Fruit fly (Drosophila melanogaster) whole organism, embryonic: ENCODE measurements around the gene Pgant8.
A peak's percentile ranks its signal among the peaks of the same experiment; 100 is the strongest.

ENCODE experiments used
- Bteb2 ChIP-seq: fragments of 200-800 bp; sonication (Bioruptor generic); optimal IDR thresholded peaks from 2 replicates; lab custom pipeline; 2016; ENCODE audit warnings: missing biosample characterization, missing genetic modification characterization
- CG10431 ChIP-seq: fragments of 200-800 bp; sonication (Bioruptor generic); optimal IDR thresholded peaks from 3 replicates; lab custom pipeline; 2018; ENCODE audit warnings: missing biosample characterization, mild to moderate bottlenecking, missing genetic modification characterization
- CG10462 ChIP-seq: fragments of 200-800 bp; sonication (Bioruptor generic); optimal IDR thresholded peaks from 2 replicates; lab custom pipeline; 2016; ENCODE audit warnings: missing biosample characterization, missing genetic modification characterization
- CG13123 ChIP-seq: fragments of 200-800 bp; sonication (Bioruptor generic); optimal IDR thresholded peaks from 2 replicates; lab custom pipeline; 2016; ENCODE audit warnings: missing biosample characterization, missing genetic modification characterization
- CG14667 ChIP-seq: fragments of 200-800 bp; sonication (Bioruptor generic); IDR thresholded peaks from 2 replicates; pipeline ENCODE4 v1.3.6; 2022; ENCODE audit warnings: missing biosample characterization, missing genetic modification characterization
- CG15601 ChIP-seq: fragments of 200-800 bp; sonication (Bioruptor generic); optimal IDR thresholded peaks from 3 replicates; lab custom pipeline; 2019; ENCODE audit warnings: missing biosample characterization, mild to moderate bottlenecking, missing genetic modification characterization, moderate library complexity
- CG16813 ChIP-seq: fragments of 200-800 bp; sonication (Bioruptor generic); IDR thresholded peaks from 3 replicates; pipeline ENCODE4 v1.3.6; 2022; ENCODE audit warnings: missing biosample characterization, missing genetic modification characterization; ENCODE audit not compliant: partially characterized antibody
- CG16815 ChIP-seq: fragments of 200-800 bp; sonication (Bioruptor generic); optimal IDR thresholded peaks from 3 replicates; lab custom pipeline; 2017; ENCODE audit warnings: missing biosample characterization, mild to moderate bottlenecking, missing genetic modification characterization
- CG17359 ChIP-seq: fragments of 200-800 bp; sonication (Bioruptor generic); optimal IDR thresholded peaks from 3 replicates; lab custom pipeline; 2018; ENCODE audit warnings: missing biosample characterization, mild to moderate bottlenecking, missing genetic modification characterization, moderate library complexity
- CG31224 ChIP-seq: fragments of 200-800 bp; sonication (Bioruptor generic); IDR thresholded peaks from 2 replicates; pipeline ENCODE4 v1.3.6; 2022; ENCODE audit warnings: missing biosample characterization, missing genetic modification characterization
- CG3281 ChIP-seq: fragments of 200-800 bp; sonication (Bioruptor generic); optimal IDR thresholded peaks from 3 replicates; lab custom pipeline; 2017; ENCODE audit warnings: missing biosample characterization, mild to moderate bottlenecking, missing genetic modification characterization
- CG34422 ChIP-seq: fragments of 200-800 bp; sonication (Bioruptor generic); IDR thresholded peaks from 3 replicates; pipeline ENCODE4 v1.3.6; 2022; ENCODE audit warnings: missing biosample characterization, missing genetic modification characterization
- CG43689 ChIP-seq: fragments of 200-800 bp; sonication (Bioruptor generic); IDR thresholded peaks from 2 replicates; pipeline ENCODE4 v1.3.6; 2022; ENCODE audit warnings: missing biosample characterization, missing genetic modification characterization
- CG6854 ChIP-seq: fragments of 200-800 bp; sonication (Bioruptor generic); optimal IDR thresholded peaks from 3 replicates; lab custom pipeline; 2017; ENCODE audit warnings: missing biosample characterization, mild to moderate bottlenecking, missing genetic modification characterization
- CG7987 ChIP-seq: fragments of 200-800 bp; sonication (Bioruptor generic); optimal IDR thresholded peaks from 2 replicates; lab custom pipeline; 2018; ENCODE audit warnings: missing biosample characterization, mild to moderate bottlenecking, missing genetic modification characterization, moderate library complexity
- CG8089 ChIP-seq: fragments of 200-800 bp; sonication (Bioruptor generic); optimal IDR thresholded peaks from 3 replicates; lab custom pipeline; 2016; ENCODE audit warnings: missing biosample characterization, missing genetic modification characterization
- CrebB ChIP-seq: fragments of 200-800 bp; sonication (Bioruptor generic); optimal IDR thresholded peaks from 3 replicates; lab custom pipeline; 2018; ENCODE audit warnings: missing biosample characterization, mild to moderate bottlenecking, missing genetic modification characterization
- Eip74EF ChIP-seq, 2 experiments: fragments of 200-800 bp in 1 of 2; fragments of >200 bp in 1 of 2; sonication (Bioruptor generic) in 1 of 2; optimal IDR thresholded peaks; 2 replicates each; lab custom pipeline; 2017 to 2019; ENCODE audit warnings: missing biosample characterization in 2 of 2, missing genetic modification characterization in 2 of 2, mild to moderate bottlenecking in 1 of 2, moderate library complexity in 1 of 2
- Gsc ChIP-seq: fragments of 200-800 bp; sonication (Bioruptor generic); IDR thresholded peaks from 2 replicates; pipeline ENCODE4 v1.3.6; 2022; ENCODE audit warnings: missing biosample characterization, missing genetic modification characterization
- H2.0 ChIP-seq: fragments of 200-800 bp; sonication (Bioruptor generic); IDR thresholded peaks from 2 replicates; pipeline ENCODE4 v1.3.6; 2022; ENCODE audit warnings: missing biosample characterization, missing genetic modification characterization
- HLHmδ ChIP-seq: fragments of 200-800 bp; sonication (Bioruptor generic); optimal IDR thresholded peaks from 2 replicates; lab custom pipeline; 2018; ENCODE audit warnings: missing biosample characterization, mild to moderate bottlenecking, missing genetic modification characterization, moderate library complexity
- Hand ChIP-seq: fragments of 200-800 bp; sonication (Bioruptor generic); optimal IDR thresholded peaks from 2 replicates; lab custom pipeline; 2017; ENCODE audit warnings: mild to moderate bottlenecking, missing biosample characterization, missing genetic modification reagents, missing genetic modification characterization
- Hey ChIP-seq: fragments of 200-800 bp; sonication (Bioruptor generic); optimal IDR thresholded peaks from 3 replicates; lab custom pipeline; 2018; ENCODE audit warnings: missing biosample characterization, mild to moderate bottlenecking, missing genetic modification characterization
- Jarid2 ChIP-seq: fragments of 200-800 bp; sonication (Bioruptor generic); optimal IDR thresholded peaks from 3 replicates; lab custom pipeline; 2017; ENCODE audit warnings: mild to moderate bottlenecking, missing biosample characterization, missing genetic modification reagents, missing genetic modification characterization
- MESR4 ChIP-seq: fragments of 200-800 bp; sonication (Bioruptor generic); optimal IDR thresholded peaks from 2 replicates; lab custom pipeline; 2018; ENCODE audit warnings: missing biosample characterization, mild to moderate bottlenecking, missing genetic modification characterization, moderate library complexity
- NfI ChIP-seq: fragments of 200-800 bp; sonication (Bioruptor generic); optimal IDR thresholded peaks from 3 replicates; lab custom pipeline; 2018; ENCODE audit warnings: missing biosample characterization, mild to moderate bottlenecking, missing genetic modification characterization, moderate library complexity
- Opbp ChIP-seq: fragments of 200-800 bp; sonication (Bioruptor generic); IDR thresholded peaks from 3 replicates; pipeline ENCODE4 v1.3.6; 2022; ENCODE audit warnings: missing biosample characterization, missing genetic modification characterization; ENCODE audit not compliant: partially characterized antibody
- Vsx1 ChIP-seq: fragments of 200-800 bp; sonication (Bioruptor generic); optimal IDR thresholded peaks from 2 replicates; lab custom pipeline; 2017; ENCODE audit warnings: missing biosample characterization, mild to moderate bottlenecking, missing genetic modification characterization, missing genetic modification reagents
- aop ChIP-seq: fragments of 200-800 bp; sonication (Bioruptor generic); IDR thresholded peaks from 2 replicates; pipeline ENCODE4 v1.3.6; 2022; ENCODE audit warnings: missing biosample characterization, missing genetic modification characterization
- ara ChIP-seq: fragments of 200-800 bp; sonication (Bioruptor generic); IDR thresholded peaks from 2 replicates; pipeline ENCODE4 v1.3.6; 2022; ENCODE audit warnings: missing biosample characterization, missing genetic modification characterization
- ato ChIP-seq: fragments of 200-800 bp; sonication (Bioruptor generic); IDR thresholded peaks from 2 replicates; pipeline ENCODE4 v1.3.6; 2022; ENCODE audit warnings: missing biosample characterization, missing genetic modification characterization; ENCODE audit not compliant: partially characterized antibody
- bsh ChIP-seq, 2 experiments: fragments of 200-800 bp; sonication (Bioruptor generic); optimal IDR thresholded peaks; 2 replicates each; lab custom pipeline; 2017 to 2018; ENCODE audit warnings: mild to moderate bottlenecking in 2 of 2, missing biosample characterization in 2 of 2, missing genetic modification characterization in 2 of 2, moderate library complexity in 1 of 2
- cato ChIP-seq: fragments of 200-800 bp; sonication (Bioruptor generic); optimal IDR thresholded peaks from 2 replicates; lab custom pipeline; 2016; ENCODE audit warnings: missing biosample characterization, missing genetic modification characterization, borderline replicate concordance
- caup ChIP-seq: fragments of 200-800 bp; sonication (Bioruptor generic); optimal IDR thresholded peaks from 3 replicates; lab custom pipeline; 2017; ENCODE audit warnings: missing biosample characterization, mild to moderate bottlenecking, missing genetic modification characterization, moderate library complexity; ENCODE audit not compliant: severe bottlenecking
- crc ChIP-seq: fragments of 200-800 bp; sonication (Bioruptor generic); optimal IDR thresholded peaks from 2 replicates; lab custom pipeline; 2016; ENCODE audit warnings: missing biosample characterization, missing genetic modification characterization
- da ChIP-seq: fragments of 200-800 bp; sonication (Bioruptor generic); optimal IDR thresholded peaks from 2 replicates; lab custom pipeline; 2016; ENCODE audit warnings: missing biosample characterization, missing genetic modification characterization
- dati ChIP-seq: fragments of 200-800 bp; sonication (Bioruptor generic); IDR thresholded peaks from 2 replicates; pipeline ENCODE4 v1.3.6; 2022; ENCODE audit warnings: missing biosample characterization, missing genetic modification characterization
- dmrt99B ChIP-seq: fragments of 200-800 bp; sonication (Bioruptor generic); optimal IDR thresholded peaks from 2 replicates; lab custom pipeline; 2018; ENCODE audit warnings: missing biosample characterization, mild to moderate bottlenecking, missing genetic modification characterization, moderate library complexity
- jigr1 ChIP-seq: fragments of 200-800 bp; sonication (Bioruptor generic); IDR thresholded peaks from 3 replicates; pipeline ENCODE4 v1.3.6; 2022; ENCODE audit warnings: missing biosample characterization, missing genetic modification characterization
- lab ChIP-seq: fragments of 200-800 bp; sonication (Bioruptor generic); optimal IDR thresholded peaks from 3 replicates; lab custom pipeline; 2017; ENCODE audit warnings: missing biosample characterization, missing genetic modification characterization, mild to moderate bottlenecking, moderate library complexity, missing genetic modification reagents
- mirr ChIP-seq: fragments of 200-800 bp; sonication (Bioruptor generic); optimal IDR thresholded peaks from 3 replicates; lab custom pipeline; 2018; ENCODE audit warnings: missing biosample characterization, mild to moderate bottlenecking, missing genetic modification characterization
- otp ChIP-seq: fragments of 200-800 bp; sonication (Bioruptor generic); IDR thresholded peaks from 3 replicates; pipeline ENCODE4, ENCODE4 v1.3.6; 2022; ENCODE audit warnings: missing biosample characterization, missing genetic modification characterization
- rib ChIP-seq: fragments of 200-800 bp; sonication (Bioruptor generic); IDR thresholded peaks from 2 replicates; pipeline ENCODE4 v1.3.6; 2022; ENCODE audit warnings: missing biosample characterization, missing genetic modification characterization
- salm ChIP-seq: fragments of 200-800 bp; sonication (Bioruptor generic); optimal IDR thresholded peaks from 2 replicates; lab custom pipeline; 2018; ENCODE audit warnings: missing biosample characterization, mild to moderate bottlenecking, missing genetic modification characterization
- seq ChIP-seq: fragments of 200-800 bp; sonication (Bioruptor generic); IDR thresholded peaks from 2 replicates; pipeline ENCODE4 v1.3.6; 2022; ENCODE audit warnings: missing biosample characterization, missing genetic modification characterization
- ssp ChIP-seq: fragments of 200-800 bp; sonication (Bioruptor generic); IDR thresholded peaks from 2 replicates; pipeline ENCODE4 v1.3.6; 2022; ENCODE audit warnings: missing biosample characterization, missing genetic modification characterization
- sug ChIP-seq: fragments of 200-800 bp; optimal IDR thresholded peaks from 2 replicates; lab custom pipeline; 2019; ENCODE audit warnings: missing biosample characterization, mild to moderate bottlenecking, missing genetic modification characterization, moderate library complexity
- tin ChIP-seq: fragments of 200-800 bp; sonication (Bioruptor generic); optimal IDR thresholded peaks from 3 replicates; lab custom pipeline; 2016; ENCODE audit warnings: missing biosample characterization, missing genetic modification characterization
- toy ChIP-seq: fragments of 200-800 bp; sonication (Bioruptor generic); IDR thresholded peaks from 2 replicates; pipeline ENCODE4 v1.3.6; 2022; ENCODE audit warnings: missing biosample characterization, missing genetic modification characterization
- trem ChIP-seq: fragments of 200-800 bp; optimal IDR thresholded peaks from 3 replicates; lab custom pipeline; 2019; ENCODE audit warnings: missing biosample characterization, mild to moderate bottlenecking, missing genetic modification characterization, moderate library complexity

Gene Pgant8

dm6 chr3L:15728195-15728594, 44.5 kb downstream of the Pgant8 start, which contains the start of gene comm (continued):
- TF ChIP-seq CG7987 (GFP tag; lab: Kevin White, UChicago) (peak; percentile 49), trem (tag; lab: Kevin White, UChicago) (peak; percentile 8), da (GFP tag; lab: Kevin White, UChicago) (no peak), CG34422 (GFP tag; lab: Robert Waterston, UW) (0 out of 3 replicates have a peak, but pooled peaks have one; percentile 53), Eip74EF (GFP tag; optimal IDR thresholded peaks at IDR 0.05; lab: Kevin White, UChicago) (peak in 1 of 2 experiments; percentile 32), aop (peak; percentile 64; the same call in 1 of the 2 replicates), CG15601 (tag; lab: Kevin White, UChicago) (peak; percentile 26), Hey (tag; lab: Kevin White, UChicago) (no peak), ssp (GFP tag; lab: Robert Waterston, UW) (no peak), HLHmδ (peak; percentile 83), CrebB (tag; lab: Kevin White, UChicago) (peak; percentile 59), cato (no peak), otp (GFP tag; lab: Robert Waterston, UW) (peak; percentile 58; the same call in 2 of the 3 replicates), NfI (peak; percentile 24), CG17359 (tag; lab: Kevin White, UChicago) (peak; percentile 27), Gsc (GFP tag; lab: Robert Waterston, UW) (no peak), bsh (GFP tag; optimal IDR thresholded peaks at IDR 0.05; lab: Kevin White, UChicago) (peak in 1 of 2 experiments; percentile 8), CG13123 (GFP tag; lab: Kevin White, UChicago) (no peak), CG16813 (GFP tag; lab: Robert Waterston, UW) (peak; percentile 44; the same call in 1 of the 3 replicates), ara (GFP tag; lab: Robert Waterston, UW) (no peak), lab (GFP tag; lab: Kevin White, UChicago) (peak; percentile 42), salm (tag; lab: Kevin White, UChicago) (peak; percentile 41), Bteb2 (GFP tag; lab: Kevin White, UChicago) (no peak), caup (GFP tag; lab: Kevin White, UChicago) (peak; percentile 41), CG31224 (GFP tag; lab: Robert Waterston, UW) (no peak), CG6854 (peak; percentile 41), Jarid2 (GFP tag; lab: Kevin White, UChicago) (peak; percentile 100), MESR4 (GFP tag; lab: Kevin White, UChicago) (no peak), mirr (peak; percentile 44), ato (GFP tag; lab: Robert Waterston, UW) (peak; percentile 65; the same call in 1 of the 2 replicates), Hand (peak; percentile 11), CG43689 (no peak), rib (peak; percentile 53; the same call in 1 of the 2 replicates), CG8089 (GFP tag; lab: Kevin White, UChicago) (peak; percentile 26), Opbp (GFP tag; lab: Robert Waterston, UW) (peak; percentile 83), H2.0 (no peak), jigr1 (GFP tag; lab: Robert Waterston, UW) (no peak), dati (GFP tag; lab: Robert Waterston, UW) (no peak), crc (GFP tag; lab: Kevin White, UChicago) (no peak), CG3281 (GFP tag; lab: Kevin White, UChicago) (peak; percentile 21), CG14667 (no peak), toy (GFP tag; lab: Robert Waterston, UW) (no peak), Vsx1 (peak; percentile 42), CG10462 (no peak), CG10431 (peak; percentile 29), seq (GFP tag; lab: Robert Waterston, UW) (0 out of 2 replicates have a peak, but pooled peaks have one; percentile 16), sug (peak; percentile 39), tin (GFP tag; lab: Kevin White, UChicago) (no peak), CG16815 (GFP tag; lab: Kevin White, UChicago) (no peak), dmrt99B (peak; percentile 15)
